Fruit fly (Drosophila melanogaster) whole organism, embryonic: ENCODE results near the gene Atu.
A peak's percentile ranks its signal among the peaks of the same experiment; 100 is the strongest.

Source experiments
- Adf1 ChIP-seq: fragments of 200-800 bp; sonication (Bioruptor generic); IDR thresholded peaks from 2 replicates; pipeline ENCODE4 v1.3.6; 2022; ENCODE audit warnings: missing biosample characterization, missing genetic modification characterization
- Asciz ChIP-seq: fragments of 200-800 bp; sonication (Bioruptor generic); optimal IDR thresholded peaks from 2 replicates; lab custom pipeline; 2017; ENCODE audit warnings: missing biosample characterization, mild to moderate bottlenecking, missing genetic modification characterization, missing genetic modification reagents
- Atf-2 ChIP-seq: fragments of 200-800 bp; sonication (Bioruptor generic); optimal IDR thresholded peaks from 2 replicates; lab custom pipeline; 2016; ENCODE audit warnings: missing biosample characterization, missing genetic modification characterization
- Atf3 ChIP-seq: fragments of 200-800 bp; sonication (Bioruptor generic); optimal IDR thresholded peaks from 3 replicates; lab custom pipeline; 2016; ENCODE audit warnings: missing biosample characterization, missing genetic modification characterization
- Awh ChIP-seq: fragments of 200-800 bp; sonication (Bioruptor generic); IDR thresholded peaks from 2 replicates; pipeline ENCODE4, ENCODE4 v1.3.6; 2022; ENCODE audit warnings: missing biosample characterization, missing genetic modification characterization
- B-H1 ChIP-seq: fragments of 200-800 bp; sonication (Bioruptor generic); IDR thresholded peaks from 3 replicates; pipeline ENCODE4 v1.3.6; 2022; ENCODE audit warnings: missing biosample characterization, missing genetic modification characterization
- Bgb ChIP-seq: fragments of 200-800 bp; sonication (Bioruptor generic); IDR thresholded peaks from 2 replicates; pipeline ENCODE4 v1.3.6; 2022; ENCODE audit warnings: missing biosample characterization, missing genetic modification characterization; ENCODE audit not compliant: partially characterized antibody
- CG10462 ChIP-seq: fragments of 200-800 bp; sonication (Bioruptor generic); optimal IDR thresholded peaks from 2 replicates; lab custom pipeline; 2016; ENCODE audit warnings: missing biosample characterization, missing genetic modification characterization
- CG11085 ChIP-seq: fragments of 200-800 bp; sonication (Bioruptor generic); IDR thresholded peaks from 2 replicates; pipeline ENCODE4 v1.3.6; 2022; ENCODE audit warnings: missing biosample characterization, missing genetic modification characterization
- CG12391 ChIP-seq: fragments of 200-800 bp; sonication (Bioruptor generic); optimal IDR thresholded peaks from 3 replicates; lab custom pipeline; 2018; ENCODE audit warnings: missing biosample characterization, mild to moderate bottlenecking, missing genetic modification characterization, moderate library complexity
- CG13296 ChIP-seq: fragments of 200-800 bp; sonication (Bioruptor generic); optimal IDR thresholded peaks from 3 replicates; lab custom pipeline; 2018; ENCODE audit warnings: missing biosample characterization, mild to moderate bottlenecking, missing genetic modification characterization
- CG13894 ChIP-seq: fragments of 200-800 bp; sonication (Bioruptor generic); optimal IDR thresholded peaks from 3 replicates; lab custom pipeline; 2018; ENCODE audit warnings: missing biosample characterization, mild to moderate bottlenecking, missing genetic modification characterization, moderate library complexity
- CG17568 ChIP-seq: fragments of 200-800 bp; sonication (Bioruptor generic); optimal IDR thresholded peaks from 2 replicates; lab custom pipeline; 2018; ENCODE audit warnings: missing biosample characterization, mild to moderate bottlenecking, missing genetic modification characterization, moderate library complexity
- CG17829 ChIP-seq: fragments of 200-800 bp; optimal IDR thresholded peaks from 2 replicates; lab custom pipeline; 2019; ENCODE audit warnings: missing biosample characterization, mild to moderate bottlenecking, missing genetic modification characterization, moderate library complexity
- CG17912 ChIP-seq: fragments of 200-800 bp; sonication (Bioruptor generic); optimal IDR thresholded peaks from 2 replicates; lab custom pipeline; 2018; ENCODE audit warnings: missing biosample characterization, mild to moderate bottlenecking, missing genetic modification characterization
- CG18476 ChIP-seq: fragments of 200-800 bp; sonication (Bioruptor generic); optimal IDR thresholded peaks from 2 replicates; lab custom pipeline; 2016; ENCODE audit warnings: missing biosample characterization, mild to moderate bottlenecking, missing genetic modification characterization
- CG32532 ChIP-seq: fragments of 200-800 bp; sonication (Bioruptor generic); IDR thresholded peaks from 2 replicates; pipeline ENCODE4 v1.3.6; 2022; ENCODE audit warnings: missing biosample characterization, missing genetic modification characterization
- CG43689 ChIP-seq: fragments of 200-800 bp; sonication (Bioruptor generic); IDR thresholded peaks from 2 replicates; pipeline ENCODE4 v1.3.6; 2022; ENCODE audit warnings: missing biosample characterization, missing genetic modification characterization
- CG5180 ChIP-seq: fragments of 200-800 bp; sonication (Bioruptor generic); optimal IDR thresholded peaks from 3 replicates; lab custom pipeline; 2017; ENCODE audit warnings: missing biosample characterization, missing genetic modification characterization, mild to moderate bottlenecking, moderate library complexity, missing genetic modification reagents
- CG6272 ChIP-seq: fragments of 200-800 bp; sonication (Bioruptor generic); IDR thresholded peaks from 2 replicates; pipeline ENCODE4 v1.3.6; 2022; ENCODE audit warnings: missing biosample characterization, missing genetic modification characterization
- CG6791 ChIP-seq: fragments of 200-800 bp; sonication (Bioruptor generic); IDR thresholded peaks from 3 replicates; pipeline ENCODE4 v1.3.6; 2022; ENCODE audit warnings: missing biosample characterization, missing genetic modification characterization; ENCODE audit not compliant: partially characterized antibody
- CG9609 ChIP-seq: fragments of 200-800 bp; sonication (Bioruptor generic); optimal IDR thresholded peaks from 3 replicates; lab custom pipeline; 2016; ENCODE audit warnings: missing biosample characterization, missing genetic modification characterization
- Dek ChIP-seq: fragments of 200-800 bp; sonication (Bioruptor generic); optimal IDR thresholded peaks from 3 replicates; lab custom pipeline; 2019; ENCODE audit warnings: missing biosample characterization, mild to moderate bottlenecking, missing genetic modification characterization, moderate library complexity
- Doc3 ChIP-seq: fragments of 200-800 bp; sonication (Bioruptor generic); IDR thresholded peaks from 3 replicates; pipeline ENCODE4 v1.3.6; 2022; ENCODE audit warnings: missing biosample characterization, missing genetic modification characterization; ENCODE audit not compliant: partially characterized antibody
- Drgx ChIP-seq: fragments of 200-800 bp; sonication (Bioruptor generic); IDR thresholded peaks from 2 replicates; pipeline ENCODE4 v1.3.6; 2022; ENCODE audit warnings: missing biosample characterization, missing genetic modification characterization
- Kr ChIP-seq: fragments of 200-800 bp; sonication (Bioruptor generic); optimal IDR thresholded peaks from 2 replicates; lab custom pipeline; 2017; ENCODE audit warnings: missing biosample characterization, mild to moderate bottlenecking, missing genetic modification characterization
- MBD-R2 ChIP-seq: fragments of 200-800 bp; sonication (Bioruptor generic); IDR thresholded peaks from 2 replicates; pipeline ENCODE4 v1.3.6; 2022; ENCODE audit warnings: missing biosample characterization, missing genetic modification characterization
- Myb ChIP-seq: fragments of 200-800 bp; sonication (Bioruptor generic); optimal IDR thresholded peaks from 2 replicates; lab custom pipeline; 2016; ENCODE audit warnings: missing biosample characterization, missing genetic modification characterization
- NC2α ChIP-seq: fragments of 200-800 bp; sonication (Bioruptor generic); optimal IDR thresholded peaks from 2 replicates; lab custom pipeline; 2016; ENCODE audit warnings: missing biosample characterization, missing genetic modification characterization
- Pdp1 ChIP-seq, 2 experiments: fragments of 200-800 bp; sonication (Bioruptor generic); optimal IDR thresholded peaks; 3 replicates each; lab custom pipeline; 2016; ENCODE audit warnings: missing biosample characterization in 2 of 2, missing genetic modification characterization in 2 of 2, mild to moderate bottlenecking in 1 of 2, moderate library complexity in 1 of 2
- Usf ChIP-seq: fragments of 200-800 bp; sonication (Bioruptor generic); optimal IDR thresholded peaks from 2 replicates; lab custom pipeline; 2017; ENCODE audit warnings: missing genotype, missing biosample characterization, missing genetic modification characterization
- cas ChIP-seq: fragments of 200-800 bp; sonication (Bioruptor generic); IDR thresholded peaks from 2 replicates; pipeline ENCODE4 v1.3.6; 2022; ENCODE audit warnings: missing biosample characterization, missing genetic modification characterization
- corto ChIP-seq: fragments of 200-800 bp; sonication (Bioruptor generic); optimal IDR thresholded peaks from 2 replicates; lab custom pipeline; 2016; ENCODE audit warnings: missing biosample characterization, mild to moderate bottlenecking, missing genetic modification characterization, moderate library complexity
- hkb ChIP-seq, 2 experiments: fragments of 200-800 bp in 1 of 2; fragments of >200 bp in 1 of 2; sonication (Bioruptor generic) in 1 of 2; IDR thresholded peaks in 1 of 2; optimal IDR thresholded peaks in 1 of 2; 2 replicates each; pipeline versions ENCODE4 v1.3.6 to Lab custom; 2017 to 2022; ENCODE audit warnings: missing biosample characterization in 1 of 2, missing genetic modification characterization in 1 of 2
- insv ChIP-seq, 2 experiments: fragments of 200-800 bp; sonication (Bioruptor generic); optimal IDR thresholded peaks; 3 replicates each; lab custom pipeline; 2016 to 2018; ENCODE audit warnings: missing biosample characterization in 2 of 2, missing genetic modification characterization in 2 of 2
- lbe ChIP-seq: fragments of 200-800 bp; sonication (Bioruptor generic); optimal IDR thresholded peaks from 2 replicates; lab custom pipeline; 2016; ENCODE audit warnings: missing biosample characterization, mild to moderate bottlenecking, missing genetic modification characterization
- nerfin-2 ChIP-seq: fragments of 200-800 bp; sonication (Bioruptor generic); IDR thresholded peaks from 2 replicates; pipeline ENCODE4 v1.3.6; 2022; ENCODE audit warnings: missing biosample characterization, missing genetic modification characterization; ENCODE audit not compliant: partially characterized antibody
- pita ChIP-seq: fragments of 200-800 bp; sonication (Bioruptor generic); optimal IDR thresholded peaks from 2 replicates; lab custom pipeline; 2017; ENCODE audit warnings: missing biosample characterization, mild to moderate bottlenecking, missing genetic modification characterization
- psq ChIP-seq: fragments of 200-800 bp; sonication (Bioruptor generic); optimal IDR thresholded peaks from 2 replicates; lab custom pipeline; 2017; ENCODE audit warnings: missing biosample characterization, missing genetic modification characterization
- pzg ChIP-seq: fragments of 200-800 bp; sonication (Bioruptor generic); optimal IDR thresholded peaks from 3 replicates; lab custom pipeline; 2018; ENCODE audit warnings: missing biosample characterization, mild to moderate bottlenecking, missing genetic modification characterization, moderate library complexity
- row ChIP-seq: fragments of 200-800 bp; sonication (Bioruptor generic); IDR thresholded peaks from 3 replicates; pipeline ENCODE4 v1.3.6; 2022; ENCODE audit warnings: missing biosample characterization, missing genetic modification characterization
- sd ChIP-seq: fragments of 200-800 bp; sonication (Bioruptor generic); optimal IDR thresholded peaks from 3 replicates; lab custom pipeline; 2018; ENCODE audit warnings: missing biosample characterization, mild to moderate bottlenecking, missing genetic modification characterization, moderate library complexity
- sr ChIP-seq: fragments of 200-800 bp; sonication (Bioruptor generic); IDR thresholded peaks from 3 replicates; pipeline ENCODE4 v1.3.6; 2022; ENCODE audit warnings: missing biosample characterization, missing genetic modification characterization
- trh ChIP-seq: fragments of 200-800 bp; sonication (Bioruptor generic); optimal IDR thresholded peaks from 2 replicates; lab custom pipeline; 2016; ENCODE audit warnings: missing biosample characterization, missing genetic modification characterization
- zen ChIP-seq: fragments of 200-800 bp; sonication (Bioruptor generic); optimal IDR thresholded peaks from 3 replicates; lab custom pipeline; 2018; ENCODE audit warnings: missing biosample characterization, mild to moderate bottlenecking, missing genetic modification characterization, moderate library complexity
- zf30C ChIP-seq: fragments of 200-800 bp; sonication (Bioruptor generic); optimal IDR thresholded peaks from 3 replicates; lab custom pipeline; 2018; ENCODE audit warnings: missing biosample characterization, mild to moderate bottlenecking, missing genetic modification characterization

Atu gene

DNA sequence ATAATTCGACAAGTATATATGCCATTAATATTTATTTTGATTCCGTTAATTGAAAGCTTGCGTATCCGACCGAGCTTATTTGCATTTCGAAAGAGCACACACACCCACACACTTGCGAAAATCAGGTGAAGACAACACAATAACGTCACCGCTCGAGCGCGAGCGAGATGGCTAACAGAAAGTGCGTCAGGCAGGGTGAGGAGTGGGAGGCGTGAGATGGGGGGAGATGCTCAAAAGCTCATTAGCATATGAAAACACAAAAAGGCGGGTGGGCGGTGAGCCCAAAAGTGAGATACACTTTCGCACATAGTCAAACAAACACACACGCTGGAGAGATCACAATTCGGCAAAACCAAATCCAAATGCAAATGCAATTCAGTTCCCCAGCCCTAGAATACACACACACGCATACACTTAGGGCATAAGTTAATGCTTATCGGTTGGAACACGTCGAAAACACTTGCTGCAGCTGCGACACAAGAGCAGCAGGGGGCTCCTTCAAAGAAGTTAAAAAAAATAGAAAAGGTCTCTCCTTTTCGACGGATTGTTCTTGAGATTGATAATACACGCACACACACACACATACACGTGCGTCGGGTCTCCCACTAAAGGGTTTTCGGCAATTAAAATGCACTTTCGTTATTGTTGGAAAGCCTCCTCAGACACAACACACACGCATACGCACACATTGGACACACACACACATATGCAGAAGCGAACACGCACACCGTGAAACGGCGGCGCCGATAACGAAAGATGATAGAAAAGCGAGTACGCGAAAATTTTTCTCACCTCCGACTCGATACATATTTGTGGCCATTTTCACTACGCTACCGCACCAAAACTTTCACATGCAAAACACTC, 34.8 kb downstream of the Atu start (continued):
- no peak for TF ChIP-seq zf30C (GFP tag; lab: Kevin White, UChicago)
- TF ChIP-seq Drgx (GFP tag; lab: Robert Waterston, UW), result peak; percentile 39; the same call in 1 of the 2 replicates
- no peak for TF ChIP-seq CG6791 (GFP tag; lab: Robert Waterston, UW)
- TF ChIP-seq Atf-2, result no peak
- no peak for TF ChIP-seq sd
- no peak for TF ChIP-seq CG17829
- no peak for TF ChIP-seq Asciz (GFP tag; lab: Kevin White, UChicago)
- TF ChIP-seq zen (tag; lab: Kevin White, UChicago), result peak; percentile 0
- no peak for TF ChIP-seq CG10462
- TF ChIP-seq pzg (GFP tag; lab: Kevin White, UChicago), result no peak
- TF ChIP-seq B-H1 (GFP tag; lab: Robert Waterston, UW), result no peak
- TF ChIP-seq CG12391 (tag; lab: Kevin White, UChicago), result no peak
- no peak for TF ChIP-seq Dek (tag; lab: Kevin White, UChicago)
- TF ChIP-seq Usf (GFP tag; lab: Kevin White, UChicago), result no peak
- TF ChIP-seq Adf1 (GFP tag; lab: Robert Waterston, UW), result no peak
- 0 out of 2 replicates have a peak, but pooled peaks have one; percentile 6 for TF ChIP-seq MBD-R2 (GFP tag; lab: Robert Waterston, UW)
- no peak for TF ChIP-seq pita
- no peak for TF ChIP-seq CG6272 (GFP tag; lab: Robert Waterston, UW)
- TF ChIP-seq CG43689 (GFP tag; lab: Robert Waterston, UW), result no peak
- no peak for TF ChIP-seq cas (GFP tag; lab: Robert Waterston, UW)
- peak; percentile 82 for TF ChIP-seq CG5180 (GFP tag; lab: Kevin White, UChicago)
- TF ChIP-seq Pdp1 (GFP tag; optimal IDR thresholded peaks at IDR 0.05; lab: Kevin White, UChicago), result peak in 1 of 2 experiments; percentile 45
- no peak for TF ChIP-seq Atf3 (GFP tag; lab: Kevin White, UChicago)
- 0 out of 2 replicates have a peak, but pooled peaks have one; percentile 20 for TF ChIP-seq nerfin-2
- peak; percentile 85 for TF ChIP-seq sr
- TF ChIP-seq hkb (optimal IDR thresholded peaks at IDR 0.05; lab: Kevin White, UChicago), result no peak
- peak; percentile 11; the same call in 1 of the 2 replicates for TF ChIP-seq hkb (GFP tag; IDR thresholded peaks at IDR 0.05; lab: Robert Waterston, UW)
- peak; percentile 27 for TF ChIP-seq Kr (GFP tag; lab: Kevin White, UChicago)
- TF ChIP-seq, all 482 proteins: peak for 28

DNA sequence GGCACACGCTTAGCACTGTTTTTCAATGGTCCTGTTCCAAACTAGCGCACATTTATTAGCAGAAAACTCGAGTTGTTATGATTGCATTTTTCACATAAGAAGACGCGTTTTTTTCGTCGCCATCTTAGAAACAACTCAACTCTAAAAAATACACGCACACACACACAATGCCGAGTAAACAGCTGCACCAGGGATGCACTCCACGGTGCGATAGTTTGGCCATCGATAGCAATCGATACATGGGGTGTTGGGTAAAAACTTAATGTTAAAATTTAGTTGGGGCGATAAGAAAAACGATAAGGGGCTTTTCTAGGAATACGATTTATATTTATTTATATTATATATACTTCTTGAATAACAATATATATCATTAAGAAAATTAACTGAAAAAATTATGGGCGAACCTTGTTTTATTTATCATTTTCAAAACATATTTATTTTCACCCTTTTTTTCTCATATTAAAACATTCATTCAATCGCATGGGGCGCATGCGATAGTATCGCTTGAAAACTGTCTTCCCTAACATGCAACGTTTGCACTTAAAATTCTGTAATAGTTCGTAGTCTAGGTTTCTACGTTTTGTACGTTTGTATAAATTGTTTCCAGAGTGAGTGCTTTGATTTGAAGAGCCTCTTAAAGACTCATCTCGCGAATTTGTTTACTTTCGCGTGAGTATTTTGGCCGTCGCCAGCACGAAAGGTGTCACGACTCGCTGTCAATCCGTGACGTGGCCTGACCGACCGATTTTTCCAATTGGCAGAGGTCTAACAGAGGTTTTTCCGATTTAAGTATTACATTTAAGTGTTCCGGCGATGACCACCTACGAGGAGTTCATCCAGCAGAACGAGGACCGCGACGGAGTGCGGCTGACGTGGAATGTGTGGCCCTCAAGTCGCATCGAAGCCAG, 35.7 kb downstream of the Atu start, which contains the start of the genes MTA1-like and Sec23:
TSS of gene MTA1-like (minus strand) at position 170 of the 908 bp plus-strand sequence.
TSS of gene Sec23 (plus strand) at position 497 of the 908 bp plus-strand sequence.
- TF ChIP-seq CG17568 (no peak), Myb (GFP tag; lab: Kevin White, UChicago) (no peak), psq (GFP tag; lab: Kevin White, UChicago) (no peak), Doc3 (GFP tag; lab: Robert Waterston, UW) (peak; percentile 94), CG17912 (peak; percentile 8), trh (GFP tag; lab: Kevin White, UChicago) (peak; percentile 8), Awh (GFP tag; lab: Robert Waterston, UW) (no peak), insv (GFP tag; optimal IDR thresholded peaks at IDR 0.05; lab: Kevin White, UChicago) (peak in 1 of 2 experiments; percentile 73), row (GFP tag; lab: Robert Waterston, UW) (peak; percentile 91), CG13296 (peak; percentile 46), CG13894 (peak; percentile 37), Bgb (GFP tag; lab: Robert Waterston, UW) (peak; percentile 88), CG18476 (GFP tag; lab: Kevin White, UChicago) (peak; percentile 11), CG32532 (GFP tag; lab: Robert Waterston, UW) (peak; percentile 43; the same call in 1 of the 2 replicates), lbe (GFP tag; lab: Kevin White, UChicago) (peak; percentile 54), NC2α (GFP tag; lab: Kevin White, UChicago) (no peak), CG9609 (GFP tag; lab: Kevin White, UChicago) (peak; percentile 22), CG11085 (GFP tag; lab: Robert Waterston, UW) (no peak), corto (GFP tag; lab: Kevin White, UChicago) (peak; percentile 60)
